Fruit fly (Drosophila melanogaster) whole organism, embryonic: ENCODE results near the gene CG13144.

Source experiments
- ATbp ChIP-seq: fragments of 200-800 bp; sonication (Bioruptor generic); optimal IDR thresholded peaks from 2 replicates; lab custom pipeline; 2017; ENCODE audit warnings: missing biosample characterization, mild to moderate bottlenecking, missing genetic modification characterization, missing genetic modification reagents
- Ada2b ChIP-seq: fragments of 200-800 bp; sonication (Bioruptor generic); IDR thresholded peaks from 2 replicates; pipeline ENCODE4 v1.3.6; 2022; ENCODE audit warnings: missing biosample characterization, missing genetic modification characterization
- Awh ChIP-seq: fragments of 200-800 bp; sonication (Bioruptor generic); IDR thresholded peaks from 2 replicates; pipeline ENCODE4, ENCODE4 v1.3.6; 2022; ENCODE audit warnings: missing biosample characterization, missing genetic modification characterization
- Bdp1 ChIP-seq: fragments of 200-800 bp; sonication (Bioruptor generic); optimal IDR thresholded peaks from 3 replicates; lab custom pipeline; 2016; ENCODE audit warnings: missing biosample characterization, missing genetic modification characterization
- CG11560 ChIP-seq: fragments of 200-800 bp; sonication (Bioruptor generic); IDR thresholded peaks from 3 replicates; pipeline ENCODE4 v1.3.6; 2022; ENCODE audit warnings: missing biosample characterization, missing genetic modification characterization
- CG12104 ChIP-seq: fragments of 200-800 bp; sonication (Bioruptor generic); optimal IDR thresholded peaks from 3 replicates; lab custom pipeline; 2016; ENCODE audit warnings: missing biosample characterization, missing genetic modification characterization
- CG12219 ChIP-seq: fragments of 200-800 bp; sonication (Bioruptor generic); optimal IDR thresholded peaks from 3 replicates; lab custom pipeline; 2018; ENCODE audit warnings: missing biosample characterization, mild to moderate bottlenecking, missing genetic modification characterization
- CG12659 ChIP-seq: fragments of 200-800 bp; sonication (Bioruptor generic); optimal IDR thresholded peaks from 3 replicates; lab custom pipeline; 2017; ENCODE audit warnings: mild to moderate bottlenecking, missing biosample characterization, missing genetic modification reagents, missing genetic modification characterization
- CG13296 ChIP-seq: fragments of 200-800 bp; sonication (Bioruptor generic); optimal IDR thresholded peaks from 3 replicates; lab custom pipeline; 2018; ENCODE audit warnings: missing biosample characterization, mild to moderate bottlenecking, missing genetic modification characterization
- CG13624 ChIP-seq: fragments of 200-800 bp; sonication (Bioruptor generic); optimal IDR thresholded peaks from 2 replicates; lab custom pipeline; 2016; ENCODE audit warnings: missing biosample characterization, missing genetic modification characterization
- CG16815 ChIP-seq: fragments of 200-800 bp; sonication (Bioruptor generic); optimal IDR thresholded peaks from 3 replicates; lab custom pipeline; 2017; ENCODE audit warnings: missing biosample characterization, mild to moderate bottlenecking, missing genetic modification characterization
- CG17328 ChIP-seq: fragments of 200-800 bp; sonication (Bioruptor generic); IDR thresholded peaks from 2 replicates; pipeline ENCODE4 v1.3.6; 2022; ENCODE audit warnings: missing biosample characterization, missing genetic modification characterization
- CG17361 ChIP-seq: fragments of 200-800 bp; sonication (Bioruptor generic); IDR thresholded peaks from 3 replicates; pipeline ENCODE4 v1.3.6; 2022; ENCODE audit warnings: missing biosample characterization, missing genetic modification characterization
- CG17829 ChIP-seq: fragments of 200-800 bp; optimal IDR thresholded peaks from 2 replicates; lab custom pipeline; 2019; ENCODE audit warnings: missing biosample characterization, mild to moderate bottlenecking, missing genetic modification characterization, moderate library complexity
- CG1792 ChIP-seq: fragments of 200-800 bp; sonication (Bioruptor generic); optimal IDR thresholded peaks from 2 replicates; lab custom pipeline; 2016; ENCODE audit warnings: missing biosample characterization, missing genetic modification characterization
- CG18262 ChIP-seq: fragments of 200-800 bp; optimal IDR thresholded peaks from 3 replicates; lab custom pipeline; 2019; ENCODE audit warnings: missing biosample characterization, mild to moderate bottlenecking, missing genetic modification characterization, moderate library complexity
- CG18599 ChIP-seq: fragments of 200-800 bp; sonication (Bioruptor generic); optimal IDR thresholded peaks from 3 replicates; lab custom pipeline; 2017; ENCODE audit warnings: missing biosample characterization, missing genetic modification characterization, mild to moderate bottlenecking, moderate library complexity, missing genetic modification reagents
- CG31224 ChIP-seq: fragments of 200-800 bp; sonication (Bioruptor generic); IDR thresholded peaks from 2 replicates; pipeline ENCODE4 v1.3.6; 2022; ENCODE audit warnings: missing biosample characterization, missing genetic modification characterization
- CG32767 ChIP-seq: fragments of 200-800 bp; sonication (Bioruptor generic); IDR thresholded peaks from 2 replicates; pipeline ENCODE4 v1.3.6; 2022; ENCODE audit warnings: missing biosample characterization, missing genetic modification characterization
- CG4854 ChIP-seq: fragments of 200-800 bp; sonication (Bioruptor generic); optimal IDR thresholded peaks from 2 replicates; lab custom pipeline; 2016; ENCODE audit warnings: missing biosample characterization, missing genetic modification characterization, inconsistent platforms
- CG5245 ChIP-seq: fragments of 200-800 bp; sonication (Bioruptor generic); optimal IDR thresholded peaks from 3 replicates; lab custom pipeline; 2016; ENCODE audit warnings: missing biosample characterization, missing genetic modification characterization
- Dek ChIP-seq: fragments of 200-800 bp; sonication (Bioruptor generic); optimal IDR thresholded peaks from 3 replicates; lab custom pipeline; 2019; ENCODE audit warnings: missing biosample characterization, mild to moderate bottlenecking, missing genetic modification characterization, moderate library complexity
- ERR ChIP-seq: fragments of 200-800 bp; sonication (Bioruptor generic); optimal IDR thresholded peaks from 2 replicates; lab custom pipeline; 2016; ENCODE audit warnings: missing biosample characterization, missing genetic modification characterization
- Fer3 ChIP-seq: fragments of 200-800 bp; sonication (Bioruptor generic); optimal IDR thresholded peaks from 2 replicates; lab custom pipeline; 2018; ENCODE audit warnings: missing biosample characterization, mild to moderate bottlenecking, missing genetic modification characterization, moderate library complexity
- HLH54F ChIP-seq: fragments of 200-800 bp; sonication (Bioruptor generic); optimal IDR thresholded peaks from 3 replicates; lab custom pipeline; 2016; ENCODE audit warnings: missing biosample characterization, missing genetic modification characterization
- HmgZ ChIP-seq: fragments of 200-800 bp; sonication (Bioruptor generic); optimal IDR thresholded peaks from 2 replicates; lab custom pipeline; 2018; ENCODE audit warnings: missing biosample characterization, mild to moderate bottlenecking, missing genetic modification characterization
- MBD-R2 ChIP-seq: fragments of 200-800 bp; sonication (Bioruptor generic); IDR thresholded peaks from 2 replicates; pipeline ENCODE4 v1.3.6; 2022; ENCODE audit warnings: missing biosample characterization, missing genetic modification characterization
- Neu2 ChIP-seq: fragments of 200-800 bp; sonication (Bioruptor generic); optimal IDR thresholded peaks from 3 replicates; lab custom pipeline; 2016; ENCODE audit warnings: missing biosample characterization, missing genetic modification characterization, borderline replicate concordance
- Nf-YB ChIP-seq: fragments of 200-800 bp; sonication (Bioruptor generic); optimal IDR thresholded peaks from 3 replicates; lab custom pipeline; 2019; ENCODE audit warnings: missing biosample characterization, mild to moderate bottlenecking, missing genetic modification characterization, moderate library complexity
- Oli ChIP-seq: fragments of 200-800 bp; sonication (Bioruptor generic); optimal IDR thresholded peaks from 2 replicates; lab custom pipeline; 2018; ENCODE audit warnings: missing biosample characterization, mild to moderate bottlenecking, missing genetic modification characterization, moderate library complexity
- Rfx ChIP-seq: fragments of 200-800 bp; sonication (Bioruptor generic); IDR thresholded peaks from 2 replicates; pipeline ENCODE4 v1.3.6; 2022; ENCODE audit warnings: missing biosample characterization, missing genetic modification characterization
- Side ChIP-seq: fragments of 200-800 bp; sonication (Bioruptor generic); optimal IDR thresholded peaks from 2 replicates; lab custom pipeline; 2016; ENCODE audit warnings: missing biosample characterization, missing genetic modification characterization
- Sin3A ChIP-seq: fragments of >200 bp; optimal IDR thresholded peaks from 2 replicates; lab custom pipeline; 2018
- Ssrp ChIP-seq: fragments of 200-800 bp; sonication (Bioruptor generic); optimal IDR thresholded peaks from 2 replicates; lab custom pipeline; 2018; ENCODE audit warnings: missing biosample characterization, mild to moderate bottlenecking, missing genetic modification characterization, moderate library complexity
- Xrp1 ChIP-seq: fragments of 200-800 bp; sonication (Bioruptor generic); IDR thresholded peaks from 2 replicates; pipeline ENCODE4 v1.3.6; 2022; ENCODE audit warnings: missing biosample characterization, missing genetic modification characterization
- cato ChIP-seq: fragments of 200-800 bp; sonication (Bioruptor generic); optimal IDR thresholded peaks from 2 replicates; lab custom pipeline; 2016; ENCODE audit warnings: missing biosample characterization, missing genetic modification characterization, borderline replicate concordance
- danr ChIP-seq: fragments of 200-800 bp; sonication (Bioruptor generic); IDR thresholded peaks from 2 replicates; pipeline ENCODE4 v1.3.6; 2022; ENCODE audit warnings: missing biosample characterization, missing genetic modification characterization
- dmrt11E ChIP-seq: fragments of 200-800 bp; sonication (Bioruptor generic); optimal IDR thresholded peaks from 3 replicates; lab custom pipeline; 2018; ENCODE audit warnings: missing biosample characterization, mild to moderate bottlenecking, missing genetic modification characterization, moderate library complexity
- dpn ChIP-seq, 2 experiments: fragments of 200-800 bp; sonication (Bioruptor generic); optimal IDR thresholded peaks; 3 replicates each; lab custom pipeline; 2016; ENCODE audit warnings: missing biosample characterization in 2 of 2, missing genetic modification characterization in 2 of 2
- eve ChIP-seq, 2 experiments: fragments of >200 bp; optimal IDR thresholded peaks; 2 replicates each; lab custom pipeline; 2017; ENCODE audit warnings: missing biosample characterization in 2 of 2, missing genetic modification characterization in 2 of 2
- gcm ChIP-seq: fragments of 200-800 bp; sonication (Bioruptor generic); optimal IDR thresholded peaks from 2 replicates; lab custom pipeline; 2019; ENCODE audit warnings: missing biosample characterization, mild to moderate bottlenecking, missing genetic modification characterization, moderate library complexity
- grau ChIP-seq: fragments of 200-800 bp; optimal IDR thresholded peaks from 3 replicates; lab custom pipeline; 2019; ENCODE audit warnings: missing biosample characterization, mild to moderate bottlenecking, missing genetic modification characterization, moderate library complexity
- gro ChIP-seq: fragments of 200-800 bp; sonication (Bioruptor generic); optimal IDR thresholded peaks from 2 replicates; lab custom pipeline; 2016; ENCODE audit warnings: missing biosample characterization, missing genetic modification characterization
- h ChIP-seq: fragments of >200 bp; optimal IDR thresholded peaks from 2 replicates; lab custom pipeline; 2017
- mam ChIP-seq: fragments of 200-800 bp; sonication (Bioruptor generic); optimal IDR thresholded peaks from 3 replicates; lab custom pipeline; 2016; ENCODE audit warnings: missing biosample characterization, missing genetic modification characterization
- pzg ChIP-seq: fragments of 200-800 bp; sonication (Bioruptor generic); optimal IDR thresholded peaks from 3 replicates; lab custom pipeline; 2018; ENCODE audit warnings: missing biosample characterization, mild to moderate bottlenecking, missing genetic modification characterization, moderate library complexity
- ro ChIP-seq: fragments of 200-800 bp; sonication (Bioruptor generic); IDR thresholded peaks from 2 replicates; pipeline ENCODE4 v1.3.6; 2022; ENCODE audit warnings: missing biosample characterization, missing genetic modification characterization
- row ChIP-seq: fragments of 200-800 bp; sonication (Bioruptor generic); IDR thresholded peaks from 3 replicates; pipeline ENCODE4 v1.3.6; 2022; ENCODE audit warnings: missing biosample characterization, missing genetic modification characterization
- sima ChIP-seq: fragments of 200-800 bp; sonication (Bioruptor generic); optimal IDR thresholded peaks from 2 replicates; lab custom pipeline; 2016; ENCODE audit warnings: missing biosample characterization, missing genetic modification characterization
- so ChIP-seq: fragments of 200-800 bp; sonication (Bioruptor generic); IDR thresholded peaks from 3 replicates; pipeline ENCODE4 v1.3.6; 2022; ENCODE audit warnings: missing biosample characterization, missing genetic modification characterization
- tio ChIP-seq: fragments of 200-800 bp; sonication (Bioruptor generic); optimal IDR thresholded peaks from 2 replicates; lab custom pipeline; 2017; ENCODE audit warnings: missing biosample characterization, missing genetic modification characterization, inconsistent platforms
- wor ChIP-seq: fragments of 200-800 bp; sonication (Bioruptor generic); IDR thresholded peaks from 2 replicates; pipeline ENCODE4 v1.3.6; 2022; ENCODE audit warnings: missing biosample characterization, missing genetic modification characterization

Gene CG13144

DNA sequence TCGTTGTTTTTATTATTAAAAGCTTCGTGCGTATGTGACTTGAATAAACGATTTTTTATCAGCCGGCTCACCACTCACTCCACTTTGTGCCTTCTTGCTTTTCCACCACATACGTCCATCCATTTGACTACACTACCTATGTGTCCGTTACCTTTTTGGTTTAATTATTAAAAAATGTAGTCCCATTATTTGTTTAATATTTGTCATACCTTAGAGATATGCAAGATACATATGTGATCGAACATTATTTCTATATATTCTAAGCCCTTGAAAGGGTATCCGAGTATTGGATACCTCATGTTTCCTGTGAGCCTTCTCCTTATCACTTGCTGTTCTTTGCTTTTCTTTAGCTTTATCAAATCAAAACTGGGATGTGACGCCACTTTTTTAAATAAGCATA is 28.0 kb upstream of the CG13144 start (continued):
- peak; percentile 45 for TF ChIP-seq CG18262 (tag; lab: Kevin White, UChicago)
- TF ChIP-seq Rfx: peak; percentile 79
- TF ChIP-seq pzg (GFP tag; lab: Kevin White, UChicago): no peak
- TF ChIP-seq Dek (tag; lab: Kevin White, UChicago): peak; percentile 61
- peak; percentile 19 for TF ChIP-seq Side (GFP tag; lab: Kevin White, UChicago)
- peak; percentile 12 for TF ChIP-seq tio
- TF ChIP-seq ro: peak; percentile 42
- peak; percentile 71 for TF ChIP-seq grau (tag; lab: Kevin White, UChicago)
- peak; percentile 85 for TF ChIP-seq CG18599 (GFP tag; lab: Kevin White, UChicago)
- TF ChIP-seq CG1792 (GFP tag; lab: Kevin White, UChicago): peak; percentile 21
- TF ChIP-seq eve (GFP tag; optimal IDR thresholded peaks at IDR 0.05; lab: Kevin White, UChicago): peak in 1 of 2 experiments; percentile 66
- TF ChIP-seq HLH54F: peak; percentile 17
- TF ChIP-seq Awh: peak; percentile 22; the same call in 1 of the 2 replicates
- peak; percentile 37 for TF ChIP-seq HmgZ (tag; lab: Kevin White, UChicago)
- TF ChIP-seq dpn (GFP tag; optimal IDR thresholded peaks at IDR 0.05; lab: Kevin White, UChicago): peak; percentile 35 to 58
- no peak for TF ChIP-seq ERR
- peak; percentile 8 for TF ChIP-seq gcm
- peak; percentile 48; the same call in 1 of the 3 replicates for TF ChIP-seq CG17361 (GFP tag; lab: Robert Waterston, UW)
- peak; percentile 54 for TF ChIP-seq ATbp (GFP tag; lab: Kevin White, UChicago)
- peak; percentile 74 for TF ChIP-seq Xrp1 (GFP tag; lab: Robert Waterston, UW)
- no peak for TF ChIP-seq wor
- peak; percentile 30 for TF ChIP-seq CG4854 (GFP tag; lab: Kevin White, UChicago)
- 0 out of 3 replicates have a peak, but pooled peaks have one; percentile 24 for TF ChIP-seq CG11560
- peak; percentile 57; the same call in 1 of the 2 replicates for TF ChIP-seq danr (GFP tag; lab: Robert Waterston, UW)
- TF ChIP-seq CG12659: peak; percentile 50
- no peak for TF ChIP-seq dmrt11E (tag; lab: Kevin White, UChicago)
- no peak for TF ChIP-seq CG16815 (GFP tag; lab: Kevin White, UChicago)
- peak; percentile 33 for TF ChIP-seq Ssrp (tag; lab: Kevin White, UChicago)
- TF ChIP-seq CG31224 (GFP tag; lab: Robert Waterston, UW): 0 out of 2 replicates have a peak, but pooled peaks have one; percentile 40
- TF ChIP-seq Sin3A (lab: Kevin White, UChicago): no peak
- TF ChIP-seq cato (GFP tag; lab: Kevin White, UChicago): no peak
- peak; percentile 59 for TF ChIP-seq CG13296 (GFP tag; lab: Kevin White, UChicago)
- TF ChIP-seq Neu2 (GFP tag; lab: Kevin White, UChicago): no peak
- TF ChIP-seq so (GFP tag; lab: Robert Waterston, UW): peak; percentile 24; the same call in 1 of the 3 replicates
- TF ChIP-seq Bdp1 (GFP tag; lab: Kevin White, UChicago): no peak
- TF ChIP-seq sima (GFP tag; lab: Kevin White, UChicago): no peak
- TF ChIP-seq gro (GFP tag; lab: Kevin White, UChicago): peak; percentile 59
- peak; percentile 54 for TF ChIP-seq CG13624 (GFP tag; lab: Kevin White, UChicago)
- TF ChIP-seq Ada2b: peak; percentile 58
- peak; percentile 60 for TF ChIP-seq mam (GFP tag; lab: Kevin White, UChicago)
- peak; percentile 55 for TF ChIP-seq Oli (tag; lab: Kevin White, UChicago)
- TF ChIP-seq CG17328 (GFP tag; lab: Robert Waterston, UW): 0 out of 2 replicates have a peak, but pooled peaks have one; percentile 45
- no peak for TF ChIP-seq CG5245
- peak; percentile 84 for TF ChIP-seq row (GFP tag; lab: Robert Waterston, UW)
- TF ChIP-seq Fer3 (tag; lab: Kevin White, UChicago): peak; percentile 76
- TF ChIP-seq CG12104 (GFP tag; lab: Kevin White, UChicago): peak; percentile 29
- peak; percentile 42 for TF ChIP-seq CG12219 (GFP tag; lab: Kevin White, UChicago)
- TF ChIP-seq CG17829 (tag; lab: Kevin White, UChicago): peak; percentile 50
- peak; percentile 18 for TF ChIP-seq Nf-YB (GFP tag; lab: Kevin White, UChicago)
- TF ChIP-seq MBD-R2 (GFP tag; lab: Robert Waterston, UW): peak; percentile 30; the same call in 1 of the 2 replicates
- TF ChIP-seq h: no peak
- no peak for TF ChIP-seq CG32767 (GFP tag; lab: Robert Waterston, UW)
